Worm (Caenorhabditis elegans): ENCODE data around the gene R08A2.9.

DNA sequence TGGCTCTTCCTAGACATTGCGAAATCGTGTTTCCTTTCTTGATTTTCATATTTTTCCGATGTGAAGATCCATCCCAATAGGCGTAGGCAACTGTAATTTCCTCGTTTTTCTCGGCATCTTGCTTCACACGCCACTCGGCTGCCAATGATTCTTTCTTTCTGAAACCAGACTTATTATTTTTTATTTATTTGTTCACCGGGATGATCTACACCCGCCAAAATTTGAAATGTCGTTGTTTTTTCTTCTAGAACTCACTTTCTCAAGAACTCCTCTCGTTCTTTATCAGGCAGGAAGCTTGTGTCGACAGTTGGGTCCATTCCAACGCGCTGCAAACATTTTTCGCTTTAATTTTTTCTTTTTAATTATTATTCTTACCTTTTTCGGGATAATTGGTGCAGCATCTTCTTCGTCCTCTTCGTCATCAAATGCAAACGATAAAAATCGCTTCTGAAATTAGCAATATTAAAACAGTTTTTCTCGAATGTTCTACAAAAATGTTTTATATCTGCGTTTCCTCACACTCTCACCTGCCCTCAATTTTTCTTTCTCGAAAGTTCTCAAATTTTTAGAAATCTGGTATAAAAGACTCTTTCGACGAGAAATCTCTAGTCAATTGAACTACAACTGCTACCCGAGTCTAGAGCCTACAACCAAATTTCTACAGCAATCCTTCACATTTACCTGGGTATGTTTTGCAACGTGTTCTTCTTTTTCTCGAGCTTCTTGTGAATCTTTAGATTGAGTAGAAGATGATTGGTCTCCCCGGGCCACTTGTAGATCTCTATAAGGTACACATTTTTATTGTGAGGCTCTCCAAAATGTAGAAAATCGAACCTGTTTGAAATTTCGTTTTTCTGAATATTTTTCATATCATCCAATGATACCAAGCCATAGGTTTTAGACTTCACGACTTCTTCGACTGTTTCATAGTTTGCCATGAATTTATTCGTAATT lies 23.4 kb upstream of the R08A2.9 start, which contains the start of gene hsp-90:
- TF ChIP-seq egl-13 (tag; optimal IDR thresholded peaks at IDR 0.05) (no peak), sox-4 (tag; optimal IDR thresholded peaks at IDR 0.05) (no peak), elt-3 (tag; optimal IDR thresholded peaks at IDR 0.05) (no peak), elt-2 (tag; optimal IDR thresholded peaks at IDR 0.05) (no peak)

Data from whole organism, L1 larva.